Fruit fly (Drosophila melanogaster): ENCODE measurements around the gene hay.

dm6 chr3L:10672540-10672939 is 41.7 kb downstream of the hay start:
- TF ChIP-seq CG7101 (tag; optimal IDR thresholded peaks at IDR 0.05) (no peak), cic (GFP tag; optimal IDR thresholded peaks at IDR 0.05) (no peak), Clk (GFP tag; optimal IDR thresholded peaks at IDR 0.05) (no peak), bab1 (GFP tag; optimal IDR thresholded peaks at IDR 0.05) (no peak), kay (GFP tag; ENCODE audit: borderline replicate concordance) (no peak), Hr96 (GFP tag; optimal IDR thresholded peaks at IDR 0.05) (no peak), CG7045 (GFP tag; optimal IDR thresholded peaks at IDR 0.05) (no peak), tj (GFP tag; optimal IDR thresholded peaks at IDR 0.05) (no peak), pad (GFP tag; optimal IDR thresholded peaks at IDR 0.05) (no peak)

All from whole organism, adult.